Fruit fly (Drosophila melanogaster) whole organism, embryonic: ENCODE data around the gene CG31680.
A peak's percentile ranks its signal among the peaks of the same experiment; 100 is the strongest.

Experiments
- Atf3 ChIP-seq: fragments of 200-800 bp; sonication (Bioruptor generic); optimal IDR thresholded peaks from 3 replicates; lab custom pipeline; 2016; ENCODE audit warnings: missing biosample characterization, missing genetic modification characterization
- B-H1 ChIP-seq: fragments of 200-800 bp; sonication (Bioruptor generic); IDR thresholded peaks from 3 replicates; pipeline ENCODE4 v1.3.6; 2022; ENCODE audit warnings: missing biosample characterization, missing genetic modification characterization
- CG10979 ChIP-seq: fragments of 200-800 bp; sonication (Bioruptor generic); optimal IDR thresholded peaks from 2 replicates; lab custom pipeline; 2018; ENCODE audit warnings: missing biosample characterization, mild to moderate bottlenecking, missing genetic modification characterization, moderate library complexity
- CG11093 ChIP-seq: fragments of 200-800 bp; sonication (Bioruptor generic); IDR thresholded peaks from 3 replicates; pipeline ENCODE4 v1.3.6; 2022; ENCODE audit warnings: missing biosample characterization, missing genetic modification characterization
- CG11456 ChIP-seq: fragments of 200-800 bp; sonication (Bioruptor generic); IDR thresholded peaks from 3 replicates; pipeline ENCODE4 v1.3.6; 2022; ENCODE audit warnings: missing biosample characterization, missing genetic modification characterization
- CG1233 ChIP-seq: fragments of 200-800 bp; sonication (Bioruptor generic); optimal IDR thresholded peaks from 4 replicates; lab custom pipeline; 2018; ENCODE audit warnings: missing biosample characterization, mild to moderate bottlenecking, missing genetic modification characterization
- CG14014 ChIP-seq: fragments of 200-800 bp; sonication (Bioruptor generic); IDR thresholded peaks from 2 replicates; pipeline ENCODE4 v1.3.6; 2022; ENCODE audit warnings: missing biosample characterization, missing genetic modification characterization
- CG17612 ChIP-seq: fragments of 200-800 bp; sonication (Bioruptor generic); IDR thresholded peaks from 2 replicates; pipeline ENCODE4 v1.3.6; 2022; ENCODE audit warnings: missing biosample characterization, missing genetic modification characterization
- CG18476 ChIP-seq: fragments of 200-800 bp; sonication (Bioruptor generic); optimal IDR thresholded peaks from 2 replicates; lab custom pipeline; 2016; ENCODE audit warnings: missing biosample characterization, mild to moderate bottlenecking, missing genetic modification characterization
- CG3163 ChIP-seq: fragments of 200-800 bp; sonication (Bioruptor generic); optimal IDR thresholded peaks from 3 replicates; lab custom pipeline; 2016; ENCODE audit warnings: missing biosample characterization, missing genetic modification characterization
- CG34224 ChIP-seq: fragments of 200-800 bp; sonication (Bioruptor generic); IDR thresholded peaks from 3 replicates; pipeline ENCODE4 v1.3.6; 2022; ENCODE audit warnings: missing biosample characterization, missing genetic modification characterization; ENCODE audit not compliant: partially characterized antibody
- CG5245 ChIP-seq: fragments of 200-800 bp; sonication (Bioruptor generic); optimal IDR thresholded peaks from 3 replicates; lab custom pipeline; 2016; ENCODE audit warnings: missing biosample characterization, missing genetic modification characterization
- CG6813 ChIP-seq: fragments of 200-800 bp; sonication (Bioruptor generic); optimal IDR thresholded peaks from 2 replicates; lab custom pipeline; 2017; ENCODE audit warnings: missing biosample characterization, missing genetic modification characterization, mild to moderate bottlenecking, moderate library complexity, missing genetic modification reagents
- CG7786 ChIP-seq: fragments of 200-800 bp; sonication (Bioruptor generic); optimal IDR thresholded peaks from 2 replicates; lab custom pipeline; 2016; ENCODE audit warnings: missing biosample characterization, missing genetic modification characterization
- CG7839 ChIP-seq: fragments of 200-800 bp; sonication (Bioruptor generic); optimal IDR thresholded peaks from 3 replicates; lab custom pipeline; 2018; ENCODE audit warnings: missing biosample characterization, mild to moderate bottlenecking, missing genetic modification characterization, moderate library complexity
- CG7963 ChIP-seq: fragments of 200-800 bp; sonication (Bioruptor generic); IDR thresholded peaks from 3 replicates; pipeline ENCODE4 v1.3.6; 2022; ENCODE audit warnings: missing biosample characterization, missing genetic modification characterization; ENCODE audit not compliant: partially characterized antibody
- CG8359 ChIP-seq: fragments of 200-800 bp; sonication (Bioruptor generic); optimal IDR thresholded peaks from 2 replicates; lab custom pipeline; 2017; ENCODE audit warnings: missing biosample characterization, mild to moderate bottlenecking, missing genetic modification characterization, borderline replicate concordance
- CG9215 ChIP-seq: fragments of 200-800 bp; sonication (Bioruptor generic); IDR thresholded peaks from 2 replicates; pipeline ENCODE4 v1.3.6; 2022; ENCODE audit warnings: missing biosample characterization, missing genetic modification characterization
- CG9609 ChIP-seq: fragments of 200-800 bp; sonication (Bioruptor generic); optimal IDR thresholded peaks from 3 replicates; lab custom pipeline; 2016; ENCODE audit warnings: missing biosample characterization, missing genetic modification characterization
- CG9817 ChIP-seq: fragments of 200-800 bp; sonication (Bioruptor generic); optimal IDR thresholded peaks from 2 replicates; lab custom pipeline; 2018; ENCODE audit warnings: missing biosample characterization, mild to moderate bottlenecking, missing genetic modification characterization, moderate library complexity
- CG9876 ChIP-seq: fragments of 200-800 bp; sonication (Bioruptor generic); optimal IDR thresholded peaks from 2 replicates; lab custom pipeline; 2016; ENCODE audit warnings: missing biosample characterization, missing genetic modification characterization
- Dp ChIP-seq: fragments of 200-800 bp; sonication (Bioruptor generic); optimal IDR thresholded peaks from 2 replicates; lab custom pipeline; 2018; ENCODE audit warnings: missing biosample characterization, mild to moderate bottlenecking, missing genetic modification characterization, moderate library complexity
- Fer3 ChIP-seq: fragments of 200-800 bp; sonication (Bioruptor generic); optimal IDR thresholded peaks from 2 replicates; lab custom pipeline; 2018; ENCODE audit warnings: missing biosample characterization, mild to moderate bottlenecking, missing genetic modification characterization, moderate library complexity
- H15 ChIP-seq: fragments of 200-800 bp; sonication (Bioruptor generic); IDR thresholded peaks from 3 replicates; pipeline ENCODE4 v1.3.6; 2022; ENCODE audit warnings: missing biosample characterization, missing genetic modification characterization
- HmgD ChIP-seq: fragments of 200-800 bp; sonication (Bioruptor generic); optimal IDR thresholded peaks from 3 replicates; lab custom pipeline; 2016; ENCODE audit warnings: missing biosample characterization, missing genetic modification characterization
- Lpt ChIP-seq: fragments of >200 bp; optimal IDR thresholded peaks from 2 replicates; lab custom pipeline; 2018; ENCODE audit warnings: missing biosample characterization, missing genetic modification characterization
- MESR4 ChIP-seq: fragments of 200-800 bp; sonication (Bioruptor generic); optimal IDR thresholded peaks from 2 replicates; lab custom pipeline; 2018; ENCODE audit warnings: missing biosample characterization, mild to moderate bottlenecking, missing genetic modification characterization, moderate library complexity
- NFAT ChIP-seq: fragments of 200-800 bp; sonication (Bioruptor generic); IDR thresholded peaks from 2 replicates; pipeline ENCODE4 v1.3.6; 2022; ENCODE audit warnings: missing biosample characterization, missing genetic modification characterization
- Nf-YC ChIP-seq: fragments of 200-800 bp; optimal IDR thresholded peaks from 3 replicates; lab custom pipeline; 2019; ENCODE audit warnings: missing biosample characterization, mild to moderate bottlenecking, missing genetic modification characterization, moderate library complexity
- Oli ChIP-seq: fragments of 200-800 bp; sonication (Bioruptor generic); optimal IDR thresholded peaks from 2 replicates; lab custom pipeline; 2018; ENCODE audit warnings: missing biosample characterization, mild to moderate bottlenecking, missing genetic modification characterization, moderate library complexity
- Rx ChIP-seq: fragments of 200-800 bp; sonication (Bioruptor generic); IDR thresholded peaks from 2 replicates; pipeline ENCODE4 v1.3.6; 2022; ENCODE audit warnings: missing biosample characterization, missing genetic modification characterization
- Sry-β ChIP-seq: fragments of 200-800 bp; sonication (Bioruptor generic); optimal IDR thresholded peaks from 2 replicates; lab custom pipeline; 2018; ENCODE audit warnings: missing biosample characterization, mild to moderate bottlenecking, missing genetic modification characterization, moderate library complexity
- Vsx1 ChIP-seq: fragments of 200-800 bp; sonication (Bioruptor generic); optimal IDR thresholded peaks from 2 replicates; lab custom pipeline; 2017; ENCODE audit warnings: missing biosample characterization, mild to moderate bottlenecking, missing genetic modification characterization, missing genetic modification reagents
- btn ChIP-seq: fragments of 200-800 bp; sonication (Bioruptor generic); optimal IDR thresholded peaks from 2 replicates; lab custom pipeline; 2016; ENCODE audit warnings: missing biosample characterization, missing genetic modification characterization
- cato ChIP-seq: fragments of 200-800 bp; sonication (Bioruptor generic); optimal IDR thresholded peaks from 2 replicates; lab custom pipeline; 2016; ENCODE audit warnings: missing biosample characterization, missing genetic modification characterization, borderline replicate concordance
- dmrt11E ChIP-seq: fragments of 200-800 bp; sonication (Bioruptor generic); optimal IDR thresholded peaks from 3 replicates; lab custom pipeline; 2018; ENCODE audit warnings: missing biosample characterization, mild to moderate bottlenecking, missing genetic modification characterization, moderate library complexity
- dysf ChIP-seq: fragments of 200-800 bp; sonication (Bioruptor generic); IDR thresholded peaks from 3 replicates; pipeline ENCODE4 v1.3.6; 2022; ENCODE audit warnings: missing biosample characterization, missing genetic modification characterization
- fd102C ChIP-seq: fragments of 200-800 bp; sonication (Bioruptor generic); optimal IDR thresholded peaks from 2 replicates; lab custom pipeline; 2018; ENCODE audit warnings: missing biosample characterization, mild to moderate bottlenecking, missing genetic modification characterization, moderate library complexity
- gfzf ChIP-seq: fragments of 200-800 bp; sonication (Bioruptor generic); optimal IDR thresholded peaks from 2 replicates; lab custom pipeline; 2016; ENCODE audit warnings: missing biosample characterization, mild to moderate bottlenecking, missing genetic modification characterization, moderate library complexity
- gt ChIP-seq: fragments of 200-800 bp; sonication (Bioruptor generic); IDR thresholded peaks from 2 replicates; pipeline ENCODE4 v1.3.6; 2022; ENCODE audit warnings: missing biosample characterization, missing genetic modification characterization
- hb ChIP-seq: fragments of 200-800 bp; sonication (Bioruptor generic); IDR thresholded peaks from 3 replicates; pipeline ENCODE4 v1.3.6; 2022; ENCODE audit warnings: missing biosample characterization, missing genetic modification characterization; ENCODE audit not compliant: partially characterized antibody
- maf-S ChIP-seq: fragments of 200-800 bp; sonication (Bioruptor generic); optimal IDR thresholded peaks from 2 replicates; lab custom pipeline; 2016; ENCODE audit warnings: missing biosample characterization, missing genetic modification characterization
- nerfin-2 ChIP-seq: fragments of 200-800 bp; sonication (Bioruptor generic); IDR thresholded peaks from 2 replicates; pipeline ENCODE4 v1.3.6; 2022; ENCODE audit warnings: missing biosample characterization, missing genetic modification characterization; ENCODE audit not compliant: partially characterized antibody
- pros ChIP-seq: fragments of 200-800 bp; sonication (Bioruptor generic); optimal IDR thresholded peaks from 3 replicates; lab custom pipeline; 2019; ENCODE audit warnings: missing biosample characterization, mild to moderate bottlenecking, missing genetic modification characterization, moderate library complexity
- ro ChIP-seq: fragments of 200-800 bp; sonication (Bioruptor generic); IDR thresholded peaks from 2 replicates; pipeline ENCODE4 v1.3.6; 2022; ENCODE audit warnings: missing biosample characterization, missing genetic modification characterization
- scrt ChIP-seq: fragments of 200-800 bp; sonication (Bioruptor generic); optimal IDR thresholded peaks from 2 replicates; lab custom pipeline; 2018; ENCODE audit warnings: missing biosample characterization, mild to moderate bottlenecking, missing genetic modification characterization, moderate library complexity
- sisA ChIP-seq: fragments of 200-800 bp; sonication (Bioruptor generic); IDR thresholded peaks from 2 replicates; pipeline ENCODE4 v1.3.6; 2022; ENCODE audit warnings: missing biosample characterization, missing genetic modification characterization
- slbo ChIP-seq: fragments of 200-800 bp; sonication (Bioruptor generic); IDR thresholded peaks from 2 replicates; pipeline ENCODE4 v1.3.6; 2022; ENCODE audit warnings: missing biosample characterization, missing genetic modification characterization
- unc-4 ChIP-seq: fragments of 200-800 bp; sonication (Bioruptor generic); IDR thresholded peaks from 2 replicates; pipeline ENCODE4 v1.3.6; 2022; ENCODE audit warnings: missing biosample characterization, missing genetic modification characterization; ENCODE audit not compliant: partially characterized antibody
- zfh1 ChIP-seq: fragments of 200-800 bp; sonication (Bioruptor generic); IDR thresholded peaks from 3 replicates; pipeline ENCODE4 v1.3.6; 2022; ENCODE audit warnings: missing biosample characterization, missing genetic modification characterization

The CG31680 gene

DNA sequence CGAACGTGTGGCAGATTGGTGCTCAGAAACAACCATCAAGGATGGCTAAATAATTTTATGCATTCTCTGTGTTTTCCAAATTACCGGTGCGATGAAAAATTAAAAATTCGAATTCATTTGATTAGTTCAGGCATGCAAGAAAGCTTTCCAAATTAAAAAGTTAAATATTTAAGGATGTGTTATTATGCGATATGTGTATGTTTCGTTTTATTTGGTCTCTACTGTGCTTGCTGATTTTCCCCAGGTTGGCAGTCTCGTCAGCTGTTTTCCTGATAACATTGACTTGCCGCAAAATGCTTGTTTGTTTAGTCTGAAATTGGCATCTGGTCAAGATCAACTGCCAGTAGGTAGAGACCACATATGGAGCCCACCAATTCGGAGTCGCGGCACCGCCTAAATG lies 10.0 kb downstream of the CG31680 start, which contains the start of gene CG2611 (continued):
- TF ChIP-seq Sry-β (no peak), fd102C (GFP tag; lab: Kevin White, UChicago) (no peak), CG7963 (GFP tag; lab: Robert Waterston, UW) (no peak), CG9876 (GFP tag; lab: Kevin White, UChicago) (no peak), CG18476 (peak; percentile 44), Fer3 (tag; lab: Kevin White, UChicago) (peak; percentile 36), CG9817 (peak; percentile 34), CG1233 (GFP tag; lab: Kevin White, UChicago) (peak; percentile 40), CG6813 (GFP tag; lab: Kevin White, UChicago) (no peak), NFAT (no peak), Atf3 (GFP tag; lab: Kevin White, UChicago) (peak; percentile 10), dmrt11E (tag; lab: Kevin White, UChicago) (peak; percentile 45), scrt (GFP tag; lab: Kevin White, UChicago) (no peak), B-H1 (GFP tag; lab: Robert Waterston, UW) (no peak), slbo (GFP tag; lab: Robert Waterston, UW) (peak; percentile 76; the same call in 1 of the 2 replicates), Rx (GFP tag; lab: Robert Waterston, UW) (no peak), CG3163 (GFP tag; lab: Kevin White, UChicago) (no peak), MESR4 (GFP tag; lab: Kevin White, UChicago) (peak; percentile 29), Dp (GFP tag; lab: Kevin White, UChicago) (peak; percentile 1), CG9215 (GFP tag; lab: Robert Waterston, UW) (no peak; the same call in 1 of the 2 replicates), gfzf (GFP tag; lab: Kevin White, UChicago) (peak; percentile 8), hb (GFP tag; lab: Robert Waterston, UW) (no peak), cato (GFP tag; lab: Kevin White, UChicago) (no peak), CG9609 (peak; percentile 30), maf-S (GFP tag; lab: Kevin White, UChicago) (peak; percentile 22), ro (GFP tag; lab: Robert Waterston, UW) (no peak), CG5245 (GFP tag; lab: Kevin White, UChicago) (no peak), Vsx1 (GFP tag; lab: Kevin White, UChicago) (no peak), btn (GFP tag; lab: Kevin White, UChicago) (no peak), CG11456 (GFP tag; lab: Robert Waterston, UW) (peak; percentile 53; the same call in 1 of the 3 replicates), Nf-YC (tag; lab: Kevin White, UChicago) (no peak), CG7786 (peak; percentile 56), CG8359 (GFP tag; lab: Kevin White, UChicago) (no peak), CG34224 (GFP tag; lab: Robert Waterston, UW) (peak; percentile 28; the same call in 1 of the 3 replicates), H15 (GFP tag; lab: Robert Waterston, UW) (peak; percentile 8; the same call in 1 of the 3 replicates), CG14014 (GFP tag; lab: Robert Waterston, UW) (peak; percentile 60), unc-4 (no peak), zfh1 (GFP tag; lab: Robert Waterston, UW) (peak; percentile 61), HmgD (GFP tag; lab: Kevin White, UChicago) (no peak), gt (no peak), CG10979 (tag; lab: Kevin White, UChicago) (peak; percentile 30), pros (GFP tag; lab: Kevin White, UChicago) (no peak), Oli (tag; lab: Kevin White, UChicago) (no peak), CG11093 (GFP tag; lab: Robert Waterston, UW) (no peak), CG7839 (no peak), sisA (GFP tag; lab: Robert Waterston, UW) (peak; percentile 52), dysf (GFP tag; lab: Robert Waterston, UW) (0 out of 3 replicates have a peak, but pooled peaks have one; percentile 44), nerfin-2 (GFP tag; lab: Robert Waterston, UW) (no peak), CG17612 (GFP tag; lab: Robert Waterston, UW) (no peak), Lpt (GFP tag; lab: Kevin White, UChicago) (no peak)
